Worm (Caenorhabditis elegans): ENCODE measurements around the gene kat-1.

The kat-1 gene

ce11 chrII:7072590-7073536 lies 751 bp upstream of the kat-1 start (continued):
- TF ChIP-seq daf-19 (GFP tag; conservative IDR thresholded peaks at IDR 0.05) (no peak), gei-8 (GFP tag; optimal IDR thresholded peaks at IDR 0.05) (no peak), egl-43 (GFP tag; IDR thresholded peaks at IDR 0.05) (no peak), vab-7 (GFP tag; IDR thresholded peaks at IDR 0.05) (peak; percentile 32; the same call in 1 of the 2 replicates), lin-15B (tag; optimal IDR thresholded peaks at IDR 0.05) (no peak), fkh-10 (GFP tag; optimal IDR thresholded peaks at IDR 0.05) (peak; percentile 15), dmd-8 (GFP tag; IDR thresholded peaks at IDR 0.05) (no peak), F10B5.3 (tag; optimal IDR thresholded peaks at IDR 0.05) (no peak), ceh-28 (tag; optimal IDR thresholded peaks at IDR 0.05) (no peak), madf-5 (GFP tag; IDR thresholded peaks at IDR 0.05) (no peak), lin-1 (GFP tag; IDR thresholded peaks at IDR 0.05) (peak; percentile 68; the same call in 1 of the 2 replicates), F26F4.8 (GFP tag; conservative IDR thresholded peaks at IDR 0.05) (no peak), mep-1 (tag; optimal IDR thresholded peaks at IDR 0.05) (peak; percentile 57), spr-3 (GFP tag; optimal IDR thresholded peaks at IDR 0.05) (no peak), dve-1 (tag; optimal IDR thresholded peaks at IDR 0.05; ENCODE audit: insufficient read depth) (peak; percentile 80), set-16 (GFP tag; IDR thresholded peaks at IDR 0.05) (no peak), zfp-3 (GFP tag; conservative IDR thresholded peaks at IDR 0.05) (no peak), daf-8 (GFP tag; IDR thresholded peaks at IDR 0.05) (no peak), lin-13 (GFP tag; optimal IDR thresholded peaks at IDR 0.05) (peak; percentile 21), ztf-11 (tag; optimal IDR thresholded peaks at IDR 0.05) (no peak), duxl-1 (tag; optimal IDR thresholded peaks at IDR 0.05; ENCODE audit: poor library complexity) (no peak), ceh-82 (tag; optimal IDR thresholded peaks at IDR 0.05) (no peak), daf-12 (tag; optimal IDR thresholded peaks at IDR 0.05) (no peak), lin-38 (GFP tag; IDR thresholded peaks at IDR 0.05) (peak; percentile 89), nhr-237 (tag; optimal IDR thresholded peaks at IDR 0.05) (no peak), unc-62 (GFP tag; optimal IDR thresholded peaks at IDR 0.05 in 1 of 2) (no peak), unc-62 (tag; optimal IDR thresholded peaks at IDR 0.05) (no peak), madf-9 (GFP tag; conservative IDR thresholded peaks at IDR 0.05) (no peak), jun-1 (tag; optimal IDR thresholded peaks at IDR 0.05) (no peak), hmg-1.1 (GFP tag; IDR thresholded peaks at IDR 0.05) (0 out of 2 replicates have a peak, but pooled peaks have one; percentile 23), spr-1 (tag; optimal IDR thresholded peaks at IDR 0.05) (no peak), hlh-30 (tag; optimal IDR thresholded peaks at IDR 0.05; ENCODE audit: insufficient read depth) (peak; percentile 73), sdz-12 (GFP tag; optimal IDR thresholded peaks at IDR 0.05) (no peak), ceh-32 (tag; optimal IDR thresholded peaks at IDR 0.05; ENCODE audit: poor library complexity) (no peak), T20F7.1 (GFP tag; optimal IDR thresholded peaks at IDR 0.05) (peak; percentile 72), attf-4 (tag; optimal IDR thresholded peaks at IDR 0.05) (no peak), F37D6.2 (tag; optimal IDR thresholded peaks at IDR 0.05) (no peak), ZK337.2 (GFP tag; IDR thresholded peaks at IDR 0.05) (no peak), Y105C5A.15 (GFP tag; IDR thresholded peaks at IDR 0.05) (no peak), ceh-62 (tag; optimal IDR thresholded peaks at IDR 0.05) (no peak), ZK546.5 (tag; optimal IDR thresholded peaks at IDR 0.05) (no peak), nhr-6 (tag; optimal IDR thresholded peaks at IDR 0.05) (no peak), hlh-11 (tag; optimal IDR thresholded peaks at IDR 0.05) (peak; percentile 78), zfp-2 (tag; optimal IDR thresholded peaks at IDR 0.05) (no peak), pha-4 (GFP tag; IDR thresholded peaks at IDR 0.05) (no peak), pha-4 (tag; optimal IDR thresholded peaks at IDR 0.05) (peak; percentile 35), nhr-41 (GFP tag; IDR thresholded peaks at IDR 0.05) (no peak), ztf-7 (tag; optimal IDR thresholded peaks at IDR 0.05) (no peak), Y75B8A.6 (GFP tag; IDR thresholded peaks at IDR 0.05) (no peak), lir-3 (tag; optimal IDR thresholded peaks at IDR 0.05) (no peak)
